Fruit fly (Drosophila melanogaster) whole organism, prepupa: ENCODE measurements around the gene CG32040.

ENCODE experiments used
- CG10631 ChIP-seq: fragments of 200-800 bp; sonication (Bioruptor generic); optimal IDR thresholded peaks from 2 replicates; lab custom pipeline; 2016; ENCODE audit warnings: missing biosample characterization, missing genetic modification characterization
- CG10669 ChIP-seq: fragments of 200-800 bp; sonication (Bioruptor generic); optimal IDR thresholded peaks from 3 replicates; lab custom pipeline; 2018; ENCODE audit warnings: missing biosample characterization, mild to moderate bottlenecking, missing genetic modification characterization, moderate library complexity
- CG11294 ChIP-seq: fragments of 200-800 bp; sonication (Bioruptor generic); IDR thresholded peaks from 2 replicates; pipeline ENCODE4 v1.3.6; 2022; ENCODE audit warnings: missing biosample characterization, missing genetic modification characterization
- CG11762 ChIP-seq: fragments of 200-800 bp; sonication (Bioruptor generic); optimal IDR thresholded peaks from 3 replicates; lab custom pipeline; 2016; ENCODE audit warnings: missing biosample characterization, missing genetic modification characterization; ENCODE audit not compliant: insufficient read depth
- CG11902 ChIP-seq: fragments of 200-800 bp; sonication (Bioruptor generic); optimal IDR thresholded peaks from 3 replicates; lab custom pipeline; 2016; ENCODE audit warnings: missing biosample characterization, missing genetic modification characterization
- CG15336 ChIP-seq: fragments of 200-800 bp; sonication (Bioruptor generic); IDR thresholded peaks from 2 replicates; pipeline ENCODE4 v1.3.6; 2022; ENCODE audit warnings: missing biosample characterization, missing genetic modification characterization
- CG1621 ChIP-seq: fragments of 200-800 bp; sonication (Bioruptor generic); optimal IDR thresholded peaks from 3 replicates; lab custom pipeline; 2018; ENCODE audit warnings: missing biosample characterization, mild to moderate bottlenecking, missing genetic modification characterization
- CG16779 ChIP-seq: fragments of 200-800 bp; sonication (Bioruptor generic); optimal IDR thresholded peaks from 3 replicates; lab custom pipeline; 2017; ENCODE audit warnings: missing biosample characterization, mild to moderate bottlenecking, missing genetic modification characterization
- CG31627 ChIP-seq: fragments of 200-800 bp; sonication (Bioruptor generic); optimal IDR thresholded peaks from 3 replicates; lab custom pipeline; 2016; ENCODE audit warnings: missing biosample characterization, missing genetic modification characterization
- CG32006 ChIP-seq: fragments of 200-800 bp; sonication (Bioruptor generic); optimal IDR thresholded peaks from 3 replicates; lab custom pipeline; 2017; ENCODE audit warnings: missing biosample characterization, mild to moderate bottlenecking, missing genetic modification characterization
- CG34406 ChIP-seq: fragments of 200-800 bp; sonication (Bioruptor generic); optimal IDR thresholded peaks from 3 replicates; lab custom pipeline; 2016; ENCODE audit warnings: missing biosample characterization, missing genetic modification characterization
- CG4318 ChIP-seq: fragments of 200-800 bp; sonication (Bioruptor generic); optimal IDR thresholded peaks from 3 replicates; lab custom pipeline; 2017; ENCODE audit warnings: missing biosample characterization, mild to moderate bottlenecking, missing genetic modification characterization
- CG6792 ChIP-seq: fragments of 200-800 bp; sonication (Bioruptor generic); optimal IDR thresholded peaks from 3 replicates; lab custom pipeline; 2016; ENCODE audit warnings: missing biosample characterization, missing genetic modification characterization
- CG6854 ChIP-seq: fragments of 200-800 bp; sonication (Bioruptor generic); optimal IDR thresholded peaks from 2 replicates; lab custom pipeline; 2017; ENCODE audit warnings: missing biosample characterization, mild to moderate bottlenecking, missing genetic modification characterization
- CG7368 ChIP-seq: fragments of 200-800 bp; sonication (Bioruptor generic); optimal IDR thresholded peaks from 3 replicates; lab custom pipeline; 2016; ENCODE audit warnings: missing biosample characterization, missing genetic modification characterization
- CG8119 ChIP-seq: fragments of 200-800 bp; sonication (Bioruptor generic); IDR thresholded peaks from 3 replicates; pipeline ENCODE4 v1.3.6; 2022; ENCODE audit warnings: missing biosample characterization, missing genetic modification characterization
- CG8319 ChIP-seq: fragments of 200-800 bp; sonication (Bioruptor generic); optimal IDR thresholded peaks from 3 replicates; lab custom pipeline; 2016; ENCODE audit warnings: missing biosample characterization, missing genetic modification characterization
- CG8632 ChIP-seq: fragments of 200-800 bp; sonication (Bioruptor generic); optimal IDR thresholded peaks from 3 replicates; lab custom pipeline; 2016; ENCODE audit warnings: missing biosample characterization, missing genetic modification characterization
- CG9139 ChIP-seq: fragments of 200-800 bp; sonication (Bioruptor generic); optimal IDR thresholded peaks from 3 replicates; lab custom pipeline; 2017; ENCODE audit warnings: missing biosample characterization, mild to moderate bottlenecking, missing genetic modification characterization
- Eip78C ChIP-seq: fragments of 200-800 bp; sonication (Bioruptor generic); peaks from one replicate; lab custom pipeline; 2016; ENCODE audit warnings: missing biosample characterization, missing genetic modification characterization
- Ets21C ChIP-seq: fragments of 200-800 bp; sonication (Bioruptor generic); optimal IDR thresholded peaks from 3 replicates; lab custom pipeline; 2016; ENCODE audit warnings: missing biosample characterization, missing genetic modification characterization
- Ets96B ChIP-seq: fragments of 200-800 bp; optimal IDR thresholded peaks from 2 replicates; lab custom pipeline; 2019; ENCODE audit warnings: missing biosample characterization, mild to moderate bottlenecking, missing genetic modification characterization, moderate library complexity
- Hr38 ChIP-seq: sonication (Bioruptor generic); optimal IDR thresholded peaks from 2 replicates; lab custom pipeline; 2016; ENCODE audit warnings: missing biosample characterization, missing genetic modification characterization
- Hr39 ChIP-seq: fragments of 200-800 bp; sonication (Bioruptor generic); optimal IDR thresholded peaks from 2 replicates; lab custom pipeline; 2016; ENCODE audit warnings: missing biosample characterization, missing genetic modification characterization
- Hr4 ChIP-seq: fragments of 200-800 bp; sonication (Bioruptor generic); optimal IDR thresholded peaks from 3 replicates; lab custom pipeline; 2016; ENCODE audit warnings: missing biosample characterization, missing genetic modification characterization
- Lpt ChIP-seq: fragments of 200-800 bp; sonication (Bioruptor generic); optimal IDR thresholded peaks from 3 replicates; lab custom pipeline; 2016; ENCODE audit warnings: missing biosample characterization, missing genetic modification characterization
- OdsH ChIP-seq: fragments of 200-800 bp; sonication (Bioruptor generic); optimal IDR thresholded peaks from 3 replicates; lab custom pipeline; 2016; ENCODE audit warnings: missing biosample characterization, missing genetic modification characterization
- Smox ChIP-seq: fragments of 200-800 bp; sonication (Bioruptor generic); optimal IDR thresholded peaks from 3 replicates; lab custom pipeline; 2016; ENCODE audit warnings: missing biosample characterization, missing genetic modification characterization
- Sox102F ChIP-seq: fragments of 200-800 bp; sonication (Bioruptor generic); optimal IDR thresholded peaks from 2 replicates; lab custom pipeline; 2016; ENCODE audit warnings: missing biosample characterization, mild to moderate bottlenecking, missing genetic modification characterization
- Sox14 ChIP-seq: fragments of 200-800 bp; sonication (Bioruptor generic); optimal IDR thresholded peaks from 3 replicates; lab custom pipeline; 2016; ENCODE audit warnings: missing biosample characterization, missing genetic modification characterization
- Sox15 ChIP-seq: fragments of 200-800 bp; sonication (Bioruptor generic); optimal IDR thresholded peaks from 3 replicates; lab custom pipeline; 2016; ENCODE audit warnings: missing biosample characterization, missing genetic modification characterization
- achi ChIP-seq: fragments of 200-800 bp; sonication (Bioruptor generic); optimal IDR thresholded peaks from 3 replicates; lab custom pipeline; 2016; ENCODE audit warnings: missing biosample characterization, missing genetic modification characterization
- acj6 ChIP-seq: fragments of 200-800 bp; sonication (Bioruptor generic); optimal IDR thresholded peaks from 3 replicates; lab custom pipeline; 2016; ENCODE audit warnings: missing biosample characterization, missing genetic modification characterization
- cyc ChIP-seq: fragments of 200-800 bp; sonication (Bioruptor generic); optimal IDR thresholded peaks from 3 replicates; lab custom pipeline; 2016; ENCODE audit warnings: missing biosample characterization, missing genetic modification characterization
- dac ChIP-seq: fragments of 200-800 bp; sonication (Bioruptor generic); optimal IDR thresholded peaks from 2 replicates; lab custom pipeline; 2017; ENCODE audit warnings: missing biosample characterization, mild to moderate bottlenecking, missing genetic modification characterization
- eg ChIP-seq: fragments of 200-800 bp; sonication (Bioruptor generic); IDR thresholded peaks from 3 replicates; pipeline ENCODE4 v1.3.6; 2022; ENCODE audit warnings: missing biosample characterization, missing genetic modification characterization
- esn ChIP-seq: fragments of 200-800 bp; sonication (Bioruptor generic); optimal IDR thresholded peaks from 2 replicates; lab custom pipeline; 2016; ENCODE audit warnings: missing biosample characterization, mild to moderate bottlenecking, missing genetic modification characterization, moderate library complexity
- fd85E ChIP-seq: fragments of 200-800 bp; sonication (Bioruptor generic); optimal IDR thresholded peaks from 3 replicates; lab custom pipeline; 2016; ENCODE audit warnings: missing biosample characterization, missing genetic modification characterization
- fkh ChIP-seq: fragments of 200-800 bp; sonication (Bioruptor generic); optimal IDR thresholded peaks from 3 replicates; lab custom pipeline; 2017; ENCODE audit warnings: missing biosample characterization, mild to moderate bottlenecking, missing genetic modification characterization, moderate library complexity
- lz ChIP-seq: fragments of 200-800 bp; sonication (Bioruptor generic); optimal IDR thresholded peaks from 3 replicates; lab custom pipeline; 2016; ENCODE audit warnings: missing biosample characterization, missing genetic modification characterization
- net ChIP-seq: fragments of 200-800 bp; sonication (Bioruptor generic); optimal IDR thresholded peaks from 3 replicates; lab custom pipeline; 2016; ENCODE audit warnings: missing biosample characterization, missing genetic modification characterization
- pdm3 ChIP-seq: fragments of 200-800 bp; sonication (Bioruptor generic); optimal IDR thresholded peaks from 3 replicates; lab custom pipeline; 2016; ENCODE audit warnings: missing biosample characterization, missing genetic modification characterization
- salr ChIP-seq, 2 experiments: fragments of 200-800 bp; sonication (Bioruptor generic); optimal IDR thresholded peaks; 3 replicates each; lab custom pipeline; 2016 to 2018; ENCODE audit warnings: missing biosample characterization in 2 of 2, missing genetic modification characterization in 2 of 2, mild to moderate bottlenecking in 1 of 2
- ss ChIP-seq, 2 experiments: fragments of 200-800 bp; sonication (Bioruptor generic); optimal IDR thresholded peaks; 2 replicates in 1 of 2; 3 replicates in 1 of 2; lab custom pipeline; 2017 to 2018; ENCODE audit warnings: mild to moderate bottlenecking in 2 of 2, missing biosample characterization in 2 of 2, missing genetic modification characterization in 2 of 2, moderate library complexity in 1 of 2
- svp ChIP-seq: fragments of 200-800 bp; sonication (Bioruptor generic); peaks from one replicate; lab custom pipeline; 2016; ENCODE audit warnings: missing biosample characterization, missing genetic modification characterization
- topi ChIP-seq: fragments of 200-800 bp; sonication (Bioruptor generic); optimal IDR thresholded peaks from 3 replicates; lab custom pipeline; 2016; ENCODE audit warnings: missing biosample characterization, missing genetic modification characterization

CG32040 gene

dm6 chr3L:9367431-9367867 is 13.6 kb downstream of the CG32040 start (continued):
- TF ChIP-seq CG11762 (GFP tag; lab: Kevin White, UChicago) (no peak), Ets96B (peak; percentile 24), net (GFP tag; lab: Kevin White, UChicago) (no peak), svp (GFP tag; lab: Kevin White, UChicago) (no peak), Hr38 (GFP tag; lab: Kevin White, UChicago) (no peak), CG15336 (GFP tag; lab: Robert Waterston, UW) (peak; percentile 72), CG34406 (peak; percentile 20), CG11294 (GFP tag; lab: Robert Waterston, UW) (no peak), CG16779 (tag; lab: Kevin White, UChicago) (peak; percentile 84), topi (GFP tag; lab: Kevin White, UChicago) (no peak), CG7368 (GFP tag; lab: Kevin White, UChicago) (no peak), Sox102F (GFP tag; lab: Kevin White, UChicago) (no peak), CG10669 (GFP tag; lab: Kevin White, UChicago) (peak; percentile 46), CG10631 (no peak), CG8632 (GFP tag; lab: Kevin White, UChicago) (no peak), Hr39 (GFP tag; lab: Kevin White, UChicago) (no peak), cyc (GFP tag; lab: Kevin White, UChicago) (no peak), ss (GFP tag; optimal IDR thresholded peaks at IDR 0.05; lab: Kevin White, UChicago) (peak; percentile 78 to 81), achi (no peak)

dm6 chr3L:9368665-9369064 is 14.8 kb downstream of the CG32040 start:
- peak; percentile 77 for TF ChIP-seq svp (GFP tag; lab: Kevin White, UChicago)
- no peak for TF ChIP-seq CG11294 (GFP tag; lab: Robert Waterston, UW)
- TF ChIP-seq CG11762 (GFP tag; lab: Kevin White, UChicago) = no peak
- no peak for TF ChIP-seq Sox15
- TF ChIP-seq CG16779 (tag; lab: Kevin White, UChicago) = no peak

dm6 chr3L:9370907-9371365 is 17.1 kb downstream of the CG32040 start, which contains the start of gene Fdx1:
Gene Fdx1 (minus strand): TSS chr3L:9371238.
- TF ChIP-seq topi (GFP tag; lab: Kevin White, UChicago) = peak; percentile 33
- TF ChIP-seq fd85E (GFP tag; lab: Kevin White, UChicago) = no peak
- TF ChIP-seq CG7368 (GFP tag; lab: Kevin White, UChicago) = no peak
- peak; percentile 60 for TF ChIP-seq svp (GFP tag; lab: Kevin White, UChicago)
- peak; percentile 38 for TF ChIP-seq lz (GFP tag; lab: Kevin White, UChicago)
- no peak for TF ChIP-seq CG15336 (GFP tag; lab: Robert Waterston, UW)
- no peak for TF ChIP-seq Sox15
- no peak for TF ChIP-seq Hr4 (GFP tag; lab: Kevin White, UChicago)
- no peak for TF ChIP-seq CG6792 (GFP tag; lab: Kevin White, UChicago)
- TF ChIP-seq OdsH (GFP tag; lab: Kevin White, UChicago) = peak; percentile 47
- peak; percentile 17 for TF ChIP-seq CG31627 (GFP tag; lab: Kevin White, UChicago)
- TF ChIP-seq Eip78C = peak; percentile 71
- no peak for TF ChIP-seq CG6854 (GFP tag; lab: Kevin White, UChicago)
- no peak for TF ChIP-seq Lpt (GFP tag; lab: Kevin White, UChicago)
- TF ChIP-seq dac = no peak
- no peak for TF ChIP-seq CG8319
- no peak for TF ChIP-seq CG4318 (GFP tag; lab: Kevin White, UChicago)
- peak; percentile 96 for TF ChIP-seq fkh
- no peak for TF ChIP-seq pdm3 (GFP tag; lab: Kevin White, UChicago)
- TF ChIP-seq CG32006 (GFP tag; lab: Kevin White, UChicago) = no peak
- no peak for TF ChIP-seq CG11902
- no peak for TF ChIP-seq CG34406
- TF ChIP-seq CG8632 (GFP tag; lab: Kevin White, UChicago) = no peak
- TF ChIP-seq CG11294 (GFP tag; lab: Robert Waterston, UW) = no peak
- TF ChIP-seq CG1621 = no peak
- peak; percentile 55 for TF ChIP-seq esn (GFP tag; lab: Kevin White, UChicago)
- TF ChIP-seq achi = peak; percentile 25
- TF ChIP-seq Smox = no peak
- peak; percentile 26 for TF ChIP-seq cyc (GFP tag; lab: Kevin White, UChicago)
- TF ChIP-seq salr (GFP tag; optimal IDR thresholded peaks at IDR 0.05; lab: Kevin White, UChicago) = no peak
- TF ChIP-seq eg (GFP tag; lab: Robert Waterston, UW) = no peak
- no peak for TF ChIP-seq ss (GFP tag; optimal IDR thresholded peaks at IDR 0.05; lab: Kevin White, UChicago)
- TF ChIP-seq Ets96B = peak; percentile 33
- TF ChIP-seq Ets21C = no peak
- TF ChIP-seq CG11762 (GFP tag; lab: Kevin White, UChicago) = no peak
- TF ChIP-seq Sox14 (GFP tag; lab: Kevin White, UChicago) = peak; percentile 48
- TF ChIP-seq acj6 (GFP tag; lab: Kevin White, UChicago) = no peak
- TF ChIP-seq CG9139 (GFP tag; lab: Kevin White, UChicago) = no peak
- TF ChIP-seq CG8119 (GFP tag; lab: Robert Waterston, UW) = peak; percentile 25; the same call in 1 of the 3 replicates
- TF ChIP-seq CG16779 (tag; lab: Kevin White, UChicago) = no peak
